Worm (Caenorhabditis elegans) whole organism, young adult: ENCODE measurements around the gene ecps-1.

Source experiments
- B0019.2 ChIP-seq: fragments of 200-800 bp; sonication (Bioruptor generic); conservative IDR thresholded peaks from 2 replicates; pipeline ENCODE4 v1.3.6; 2022; ENCODE audit warnings: missing genetic modification reagents, missing genetic modification characterization, missing compliant biosample characterization
- B0261.1 ChIP-seq: sonication (generic microtip); optimal IDR thresholded peaks from 2 replicates; lab custom pipeline; 2016; ENCODE audit warnings: mild to moderate bottlenecking, missing genetic modification characterization, moderate library complexity, missing compliant biosample characterization
- C17E4.6 ChIP-seq: fragments of 200-800 bp; sonication (Bioruptor generic); IDR thresholded peaks from 2 replicates; pipeline ENCODE4 v1.3.6; 2022; ENCODE audit warnings: missing genetic modification reagents, missing genetic modification characterization, missing compliant biosample characterization
- F10E7.11 ChIP-seq: sonication (generic microtip); optimal IDR thresholded peaks from 2 replicates; lab custom pipeline; 2017; ENCODE audit warnings: mild to moderate bottlenecking, missing genetic modification characterization, moderate library complexity, missing compliant biosample characterization
- F23B12.7 ChIP-seq: sonication (generic microtip); optimal IDR thresholded peaks from 2 replicates; lab custom pipeline; 2017; ENCODE audit warnings: missing genetic modification characterization, mild to moderate bottlenecking, missing compliant biosample characterization, antibody characterized with exemption, moderate library complexity; ENCODE audit not compliant: insufficient read depth
- F33H1.4 ChIP-seq: fragments of 200-800 bp; sonication (Bioruptor generic); IDR thresholded peaks from 2 replicates; pipeline ENCODE4 v1.3.6; 2022; ENCODE audit warnings: missing genetic modification reagents, missing genetic modification characterization, missing compliant biosample characterization
- F39B2.1 ChIP-seq: fragments of 200-800 bp; sonication (Bioruptor generic); IDR thresholded peaks from 2 replicates; pipeline ENCODE4 v1.3.6; 2022; ENCODE audit warnings: missing genetic modification reagents, missing genetic modification characterization, missing compliant biosample characterization
- F57A8.1 ChIP-seq: fragments of 200-800 bp; sonication (Bioruptor generic); optimal IDR thresholded peaks from 2 replicates; lab custom pipeline; 2018; ENCODE audit warnings: mild to moderate bottlenecking, missing genetic modification characterization, moderate library complexity, missing compliant biosample characterization
- K11D2.4 ChIP-seq: fragments of 200-800 bp; sonication (Bioruptor generic); IDR thresholded peaks from 2 replicates; pipeline ENCODE4 v1.3.6; 2022; ENCODE audit warnings: missing genetic modification reagents, missing genetic modification characterization, missing compliant biosample characterization
- K12H6.12 ChIP-seq: fragments of 200-800 bp; sonication (Bioruptor generic); optimal IDR thresholded peaks from 2 replicates; lab custom pipeline; 2018; ENCODE audit warnings: mild to moderate bottlenecking, missing genetic modification characterization, missing compliant biosample characterization
- T07F8.4 ChIP-seq: sonication (generic microtip); optimal IDR thresholded peaks from 2 replicates; lab custom pipeline; 2016; ENCODE audit warnings: mild to moderate bottlenecking, missing genetic modification characterization, moderate library complexity, missing compliant biosample characterization
- T26A5.8 ChIP-seq: sonication (generic microtip); optimal IDR thresholded peaks from 2 replicates; lab custom pipeline; 2016; ENCODE audit warnings: missing genetic modification characterization, missing compliant biosample characterization
- Y53F4B.3 ChIP-seq: fragments of 200-800 bp; sonication (Bioruptor generic); IDR thresholded peaks from 2 replicates; pipeline ENCODE4 v1.3.6; 2022; ENCODE audit warnings: missing genetic modification reagents, missing genetic modification characterization, missing compliant biosample characterization
- Y79H2A.3 ChIP-seq: fragments of 200-800 bp; sonication (Bioruptor generic); conservative IDR thresholded peaks from 2 replicates; pipeline ENCODE4 v1.3.6; 2022; ENCODE audit warnings: missing genetic modification reagents, missing genetic modification characterization, missing compliant biosample characterization
- akir-1 ChIP-seq: fragments of 200-800 bp; sonication (Bioruptor generic); optimal IDR thresholded peaks from 2 replicates; lab custom pipeline; 2018; ENCODE audit warnings: mild to moderate bottlenecking, missing genetic modification characterization, moderate library complexity, missing compliant biosample characterization
- ama-1 ChIP-seq, 3 experiments: fragments of 150-350 bp in 1 of 3; sonication (generic microtip) in 2 of 3; optimal IDR thresholded peaks; 2 replicates each; lab custom pipeline; 2014 to 2018; ENCODE audit warnings: missing biosample characterization in 2 of 3, missing genetic modification characterization in 2 of 3, missing genetic modification reagents in 2 of 3
- aptf-3 ChIP-seq: fragments of 200-800 bp; sonication (Bioruptor generic); IDR thresholded peaks from 2 replicates; pipeline ENCODE4 v1.3.6; 2022; ENCODE audit warnings: missing genetic modification characterization, missing compliant biosample characterization
- atf-7 ChIP-seq: sonication (generic microtip); optimal IDR thresholded peaks from 2 replicates; lab custom pipeline; 2017; ENCODE audit warnings: mild to moderate bottlenecking, missing genetic modification characterization, missing compliant biosample characterization
- attf-3 ChIP-seq: fragments of 200-800 bp; sonication (Bioruptor generic); conservative IDR thresholded peaks from 2 replicates; pipeline ENCODE4 v1.3.6; 2022; ENCODE audit warnings: missing genetic modification reagents, missing genetic modification characterization, missing compliant biosample characterization
- attf-5 ChIP-seq: fragments of 200-800 bp; sonication (Bioruptor generic); optimal IDR thresholded peaks from 2 replicates; lab custom pipeline; 2018; ENCODE audit warnings: mild to moderate bottlenecking, missing genetic modification characterization, missing compliant biosample characterization
- attf-6 ChIP-seq: fragments of 200-800 bp; sonication (Bioruptor generic); IDR thresholded peaks from 2 replicates; pipeline ENCODE4 v1.3.6; 2022; ENCODE audit warnings: missing genetic modification reagents, missing genetic modification characterization, missing compliant biosample characterization
- bed-1 ChIP-seq: fragments of 200-800 bp; sonication (Bioruptor generic); IDR thresholded peaks from 2 replicates; pipeline ENCODE4 v1.3.6; 2022; ENCODE audit warnings: missing genetic modification reagents, missing genetic modification characterization, missing compliant biosample characterization
- cebp-2 ChIP-seq: fragments of 200-800 bp; sonication (Bioruptor generic); IDR thresholded peaks from 2 replicates; pipeline ENCODE4 v1.3.6; 2022; ENCODE audit warnings: missing genetic modification characterization, missing compliant biosample characterization
- ceh-40 ChIP-seq: fragments of 200-800 bp; sonication (Bioruptor generic); IDR thresholded peaks from 2 replicates; pipeline ENCODE4 v1.3.6; 2022; ENCODE audit warnings: missing genetic modification characterization, missing compliant biosample characterization
- ceh-58 ChIP-seq: fragments of 200-800 bp; sonication (Bioruptor generic); IDR thresholded peaks from 2 replicates; pipeline ENCODE4 v1.3.6; 2022; ENCODE audit warnings: missing genetic modification characterization, missing compliant biosample characterization
- ceh-91 ChIP-seq: fragments of 200-800 bp; sonication (Bioruptor generic); IDR thresholded peaks from 2 replicates; pipeline ENCODE4 v1.3.6; 2022; ENCODE audit warnings: missing genetic modification reagents, missing genetic modification characterization, missing compliant biosample characterization
- egl-18 ChIP-seq: fragments of 200-800 bp; sonication (Bioruptor generic); IDR thresholded peaks from 2 replicates; pipeline ENCODE4 v1.3.6; 2022; ENCODE audit warnings: missing genetic modification reagents, missing genetic modification characterization, missing compliant biosample characterization
- egl-44 ChIP-seq: fragments of 200-800 bp; sonication (Bioruptor generic); IDR thresholded peaks from 2 replicates; pipeline ENCODE4 v1.3.6; 2022; ENCODE audit warnings: missing genetic modification reagents, missing genetic modification characterization, missing compliant biosample characterization
- hlh-12 ChIP-seq: sonication (generic microtip); optimal IDR thresholded peaks from 2 replicates; lab custom pipeline; 2016; ENCODE audit warnings: missing genetic modification characterization, missing compliant biosample characterization
- lag-1 ChIP-seq: fragments of 200-800 bp; sonication (Bioruptor generic); IDR thresholded peaks from 2 replicates; pipeline ENCODE4 v1.3.6; 2022; ENCODE audit warnings: missing genetic modification reagents, missing genetic modification characterization, missing compliant biosample characterization
- let-526 ChIP-seq: fragments of 200-800 bp; sonication (Bioruptor generic); IDR thresholded peaks from 2 replicates; pipeline ENCODE4 v1.3.6; 2022; ENCODE audit warnings: missing genetic modification reagents, missing genetic modification characterization, missing compliant biosample characterization
- let-607 ChIP-seq, 2 experiments: fragments of 200-800 bp in 1 of 2; sonication (Bioruptor generic) in 1 of 2; sonication (generic microtip) in 1 of 2; optimal IDR thresholded peaks; 2 replicates each; lab custom pipeline; 2016 to 2018; ENCODE audit warnings: mild to moderate bottlenecking in 2 of 2, missing compliant biosample characterization in 2 of 2, missing genetic modification characterization in 2 of 2, moderate library complexity in 2 of 2, missing genotype in 1 of 2
- lin-26 ChIP-seq: fragments of 200-800 bp; sonication (Bioruptor generic); IDR thresholded peaks from 2 replicates; pipeline ENCODE4 v1.3.6; 2022; ENCODE audit warnings: missing genetic modification reagents, missing genetic modification characterization, missing compliant biosample characterization
- lsy-27 ChIP-seq: sonication (generic microtip); optimal IDR thresholded peaks from 2 replicates; lab custom pipeline; 2017; ENCODE audit warnings: missing genetic modification characterization, mild to moderate bottlenecking, missing compliant biosample characterization, antibody characterized with exemption, missing genotype, borderline replicate concordance; ENCODE audit not compliant: insufficient read depth
- madf-10 ChIP-seq: sonication (generic microtip); optimal IDR thresholded peaks from 2 replicates; lab custom pipeline; 2016; ENCODE audit warnings: mild to moderate bottlenecking, missing genetic modification characterization, missing compliant biosample characterization
- mcd-1 ChIP-seq: fragments of 200-800 bp; sonication (Bioruptor generic); IDR thresholded peaks from 2 replicates; pipeline ENCODE4 v1.3.6; 2022; ENCODE audit warnings: missing genetic modification reagents, missing genetic modification characterization, missing compliant biosample characterization
- mel-28 ChIP-seq: sonication (generic microtip); optimal IDR thresholded peaks from 2 replicates; lab custom pipeline; 2016; ENCODE audit warnings: borderline replicate concordance, mild to moderate bottlenecking, missing genetic modification characterization, missing compliant biosample characterization
- mes-4 ChIP-seq: sonication (generic microtip); optimal IDR thresholded peaks from 2 replicates; lab custom pipeline; 2016; ENCODE audit warnings: missing genotype, missing genetic modification characterization, missing compliant biosample characterization
- nhr-179 ChIP-seq: sonication (generic microtip); optimal IDR thresholded peaks from 2 replicates; lab custom pipeline; 2016; ENCODE audit warnings: mild to moderate bottlenecking, missing genetic modification characterization, missing compliant biosample characterization
- nhr-90 ChIP-seq: sonication (generic microtip); optimal IDR thresholded peaks from 2 replicates; lab custom pipeline; 2016; ENCODE audit warnings: missing genotype, mild to moderate bottlenecking, missing genetic modification characterization, missing compliant biosample characterization
- rcor-1 ChIP-seq: fragments of 200-800 bp; sonication (Bioruptor generic); IDR thresholded peaks from 2 replicates; pipeline ENCODE4 v1.3.6; 2022; ENCODE audit warnings: missing genetic modification reagents, missing genetic modification characterization, missing compliant biosample characterization
- repo-1 ChIP-seq: sonication (generic microtip); optimal IDR thresholded peaks from 2 replicates; lab custom pipeline; 2017; ENCODE audit warnings: mild to moderate bottlenecking, missing genetic modification characterization, missing compliant biosample characterization
- sdz-38 ChIP-seq: sonication (generic microtip); optimal IDR thresholded peaks from 2 replicates; lab custom pipeline; 2016; ENCODE audit warnings: missing genotype, missing genetic modification characterization, missing compliant biosample characterization
- somi-1 ChIP-seq: fragments of 200-800 bp; sonication (Bioruptor generic); optimal IDR thresholded peaks from 2 replicates; lab custom pipeline; 2018; ENCODE audit warnings: mild to moderate bottlenecking, missing genetic modification characterization, missing compliant biosample characterization
- unc-62 ChIP-seq: fragments of 150-350 bp; optimal IDR thresholded peaks from 2 replicates; lab custom pipeline; 2014; ENCODE audit warnings: missing biosample characterization, missing genetic modification reagents, missing genetic modification characterization
- xnd-1 ChIP-seq: sonication (generic microtip); optimal IDR thresholded peaks from 2 replicates; lab custom pipeline; 2016; ENCODE audit warnings: missing genotype, missing genetic modification reagents, missing genetic modification characterization, missing compliant biosample characterization
- ztf-22 ChIP-seq: fragments of 200-800 bp; sonication (Bioruptor generic); optimal IDR thresholded peaks from 2 replicates; lab custom pipeline; 2018; ENCODE audit warnings: mild to moderate bottlenecking, missing genetic modification characterization, moderate library complexity, missing compliant biosample characterization
- ztf-25 ChIP-seq: fragments of 200-800 bp; sonication (Bioruptor generic); IDR thresholded peaks from 2 replicates; pipeline ENCODE4 v1.3.6; 2022; ENCODE audit warnings: missing genetic modification reagents, missing genetic modification characterization, missing compliant biosample characterization
- ztf-26 ChIP-seq: sonication (generic microtip); optimal IDR thresholded peaks from 2 replicates; lab custom pipeline; 2017; ENCODE audit warnings: missing genetic modification characterization, missing compliant biosample characterization

The ecps-1 gene

DNA sequence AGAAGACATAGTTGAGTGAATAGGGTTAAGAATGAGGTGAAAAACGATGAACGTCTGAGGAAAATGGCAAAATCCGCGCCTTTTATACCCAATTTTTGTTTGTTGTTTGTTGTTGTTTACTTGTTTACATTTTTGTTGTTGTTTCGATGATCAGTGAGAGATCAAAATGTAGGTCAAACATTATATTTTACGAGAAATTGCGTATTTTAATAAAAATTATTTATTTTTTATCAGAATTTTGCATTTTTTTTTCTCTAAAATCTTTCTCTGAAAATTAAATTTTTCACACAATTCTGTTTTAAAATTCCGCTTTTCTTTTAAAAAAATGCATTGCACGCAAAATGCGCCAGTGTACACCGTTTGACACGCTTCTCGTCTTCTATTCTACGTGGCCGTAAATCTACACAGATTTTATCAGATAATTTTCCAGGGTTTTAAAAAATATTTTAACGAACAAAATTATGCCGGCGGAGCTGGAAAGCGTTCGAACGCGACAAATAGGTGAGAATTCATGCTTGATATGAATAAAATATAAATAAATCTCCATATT, 46.4 kb upstream of the ecps-1 start, which contains the start of the genes sip-1 and sly-1 (continued):
- no peak for TF ChIP-seq mel-28 (tag; lab: Kevin White, UChicago)
- no peak for TF ChIP-seq sdz-38 (tag; lab: Kevin White, UChicago)
- TF ChIP-seq hlh-12 = no peak
- TF ChIP-seq B0019.2 (GFP tag; lab: Robert Waterston, UW) = peak; percentile 80; the same call in 1 of the 2 replicates
- TF ChIP-seq xnd-1 (tag; lab: Kevin White, UChicago) = peak; percentile 78
- no peak for TF ChIP-seq repo-1 (tag; lab: Kevin White, UChicago)
- TF ChIP-seq ama-1 (optimal IDR thresholded peaks at IDR 0.05; lab: Kevin White, UChicago) = no peak
- no peak for TF ChIP-seq ama-1 (GFP tag; optimal IDR thresholded peaks at IDR 0.05; lab: Kevin White, UChicago)
- no peak for TF ChIP-seq somi-1 (GFP tag; lab: Kevin White, UChicago)
- TF ChIP-seq attf-3 (GFP tag; lab: Robert Waterston, UW) = no peak
- no peak for TF ChIP-seq egl-18
- 0 out of 2 replicates have a peak, but pooled peaks have one; percentile 23 for TF ChIP-seq rcor-1 (GFP tag; lab: Robert Waterston, UW)
- no peak for TF ChIP-seq attf-6 (GFP tag; lab: Robert Waterston, UW)
- peak; percentile 66 for TF ChIP-seq attf-5 (GFP tag; lab: Kevin White, UChicago)
- no peak for TF ChIP-seq atf-7 (tag; lab: Kevin White, UChicago)
- no peak for TF ChIP-seq C17E4.6 (GFP tag; lab: Robert Waterston, UW)
- no peak for TF ChIP-seq nhr-90 (tag; lab: Kevin White, UChicago)
- TF ChIP-seq ztf-22 (GFP tag; lab: Kevin White, UChicago) = no peak
- no peak for TF ChIP-seq T26A5.8 (tag; lab: Kevin White, UChicago)
- no peak for TF ChIP-seq Y79H2A.3 (GFP tag; lab: Robert Waterston, UW)
- TF ChIP-seq lsy-27 = no peak
- no peak for TF ChIP-seq unc-62
- no peak for TF ChIP-seq bed-1 (GFP tag; lab: Robert Waterston, UW)
- no peak for TF ChIP-seq ceh-40 (GFP tag; lab: Robert Waterston, UW)
- TF ChIP-seq let-526 = no peak
- no peak for TF ChIP-seq ceh-58 (GFP tag; lab: Robert Waterston, UW)
- no peak for TF ChIP-seq akir-1
- TF ChIP-seq F23B12.7 (tag; lab: Kevin White, UChicago) = peak; percentile 48
- TF ChIP-seq aptf-3 = no peak
- TF ChIP-seq ztf-25 = no peak
- no peak for TF ChIP-seq egl-44 (GFP tag; lab: Robert Waterston, UW)
- TF ChIP-seq lag-1 (GFP tag; lab: Robert Waterston, UW) = no peak
- TF ChIP-seq T07F8.4 (tag; lab: Kevin White, UChicago) = no peak
- peak; percentile 86 for TF ChIP-seq mcd-1 (GFP tag; lab: Robert Waterston, UW)
- peak; percentile 87 for TF ChIP-seq ceh-91
- TF ChIP-seq B0261.1 (tag; lab: Kevin White, UChicago) = no peak
- no peak for TF ChIP-seq K12H6.12 (tag; lab: Kevin White, UChicago)
- peak; percentile 32 to 84 for TF ChIP-seq let-607 (tag; optimal IDR thresholded peaks at IDR 0.05; lab: Kevin White, UChicago)
- TF ChIP-seq F10E7.11 = no peak
- TF ChIP-seq lin-26 (GFP tag; lab: Robert Waterston, UW) = no peak
- TF ChIP-seq nhr-179 (tag; lab: Kevin White, UChicago) = no peak
- TF ChIP-seq F39B2.1 (GFP tag; lab: Robert Waterston, UW) = no peak
- TF ChIP-seq cebp-2 (GFP tag; lab: Robert Waterston, UW) = no peak
- peak; percentile 31; the same call in 1 of the 2 replicates for TF ChIP-seq K11D2.4 (GFP tag; lab: Robert Waterston, UW)
- no peak for TF ChIP-seq mes-4
- no peak for TF ChIP-seq F57A8.1 (GFP tag; lab: Kevin White, UChicago)
- TF ChIP-seq Y53F4B.3 (GFP tag; lab: Robert Waterston, UW) = no peak
- no peak for TF ChIP-seq ztf-26 (tag; lab: Kevin White, UChicago)
- no peak for TF ChIP-seq madf-10 (tag; lab: Kevin White, UChicago)
- peak; percentile 63 for TF ChIP-seq F33H1.4
